Worm (Caenorhabditis elegans) whole organism, L2 larva: ENCODE data around the gene sre-46.

Experiments used
- F13H6.1 ChIP-seq: sonication (generic microtip); optimal IDR thresholded peaks from 2 replicates; lab custom pipeline; 2016; ENCODE audit warnings: missing genetic modification characterization, missing compliant biosample characterization
- ZK546.5 ChIP-seq: sonication (generic microtip); optimal IDR thresholded peaks from 2 replicates; lab custom pipeline; 2017; ENCODE audit warnings: missing biosample characterization, missing genetic modification characterization
- ama-1 ChIP-seq: fragments of 150-350 bp; optimal IDR thresholded peaks from 2 replicates; lab custom pipeline; 2018; ENCODE audit warnings: inconsistent platforms
- blmp-1 ChIP-seq: sonication (generic microtip); optimal IDR thresholded peaks from 2 replicates; lab custom pipeline; 2017; ENCODE audit warnings: missing genetic modification characterization, mild to moderate bottlenecking, missing compliant biosample characterization, antibody characterized with exemption, moderate library complexity; ENCODE audit not compliant: insufficient read depth
- crh-2 ChIP-seq: sonication (generic microtip); optimal IDR thresholded peaks from 2 replicates; lab custom pipeline; 2017; ENCODE audit warnings: missing biosample characterization, missing genetic modification characterization
- elt-3 ChIP-seq: sonication (generic microtip); optimal IDR thresholded peaks from 2 replicates; lab custom pipeline; 2017; ENCODE audit warnings: missing biosample characterization, missing genetic modification characterization
- fos-1 ChIP-seq: fragments of 150-350 bp; optimal IDR thresholded peaks from 2 replicates; lab custom pipeline; 2014; ENCODE audit warnings: missing biosample characterization, missing genetic modification characterization
- gmeb-1 ChIP-seq: fragments of 150-350 bp; optimal IDR thresholded peaks from 2 replicates; lab custom pipeline; 2014; ENCODE audit warnings: missing biosample characterization, missing genetic modification characterization
- lin-13 ChIP-seq: fragments of 150-350 bp; optimal IDR thresholded peaks from 2 replicates; lab custom pipeline; 2014; ENCODE audit warnings: missing biosample characterization, missing genetic modification reagents, missing genetic modification characterization
- mab-5 ChIP-seq: fragments of 150-350 bp; optimal IDR thresholded peaks from 2 replicates; lab custom pipeline; 2014; ENCODE audit warnings: missing biosample characterization, missing genetic modification characterization
- mdl-1 ChIP-seq, 2 experiments: fragments of 150-350 bp in 1 of 2; sonication (generic microtip) in 1 of 2; optimal IDR thresholded peaks; 2 replicates each; lab custom pipeline; 2017; ENCODE audit warnings: missing biosample characterization in 2 of 2, missing genetic modification characterization in 2 of 2
- nhr-129 ChIP-seq: fragments of 150-350 bp; optimal IDR thresholded peaks from 2 replicates; lab custom pipeline; 2014; ENCODE audit warnings: missing biosample characterization, missing genetic modification characterization
- nhr-21 ChIP-seq: fragments of 150-350 bp; optimal IDR thresholded peaks from 2 replicates; lab custom pipeline; 2014; ENCODE audit warnings: missing biosample characterization, missing genetic modification characterization
- nhr-25 ChIP-seq: fragments of 150-350 bp; sonication (generic microtip); optimal IDR thresholded peaks from 3 replicates; lab custom pipeline; 2014; ENCODE audit warnings: missing biosample characterization, missing genetic modification characterization
- nhr-6 ChIP-seq: fragments of 150-350 bp; optimal IDR thresholded peaks from 2 replicates; lab custom pipeline; 2014; ENCODE audit warnings: missing biosample characterization, missing genetic modification characterization
- peb-1 ChIP-seq: fragments of 150-350 bp; optimal IDR thresholded peaks from 2 replicates; lab custom pipeline; 2014; ENCODE audit warnings: missing biosample characterization, missing genetic modification characterization
- sma-3 ChIP-seq: sonication (generic microtip); optimal IDR thresholded peaks from 2 replicates; lab custom pipeline; 2016; ENCODE audit warnings: missing genetic modification reagents, missing genetic modification characterization, missing compliant biosample characterization
- sma-9 ChIP-seq, 2 experiments: fragments of 150-350 bp in 1 of 2; sonication (generic microtip) in 1 of 2; optimal IDR thresholded peaks; 2 replicates each; lab custom pipeline; 2014 to 2016; ENCODE audit warnings: missing genetic modification characterization in 2 of 2, mild to moderate bottlenecking in 1 of 2, missing biosample characterization in 1 of 2, missing compliant biosample characterization in 1 of 2, missing genetic modification reagents in 1 of 2, moderate library complexity in 1 of 2
- snpc-4 ChIP-seq: fragments of 150-350 bp; optimal IDR thresholded peaks from 2 replicates; lab custom pipeline; 2014; ENCODE audit warnings: missing biosample characterization, missing genetic modification characterization
- unc-55 ChIP-seq: fragments of 150-350 bp; sonication (generic microtip); optimal IDR thresholded peaks from 3 replicates; lab custom pipeline; 2014; ENCODE audit warnings: missing biosample characterization, missing genetic modification reagents, missing genetic modification characterization
- zag-1 ChIP-seq: fragments of 150-350 bp; optimal IDR thresholded peaks from 2 replicates; lab custom pipeline; 2014; ENCODE audit warnings: missing biosample characterization, missing genetic modification characterization
- ztf-11 ChIP-seq: sonication (generic microtip); optimal IDR thresholded peaks from 2 replicates; lab custom pipeline; 2017; ENCODE audit warnings: missing biosample characterization, missing genetic modification characterization
- ztf-4 ChIP-seq: fragments of 150-350 bp; optimal IDR thresholded peaks from 2 replicates; lab custom pipeline; 2014; ENCODE audit warnings: missing biosample characterization, missing genetic modification characterization

Gene sre-46

DNA sequence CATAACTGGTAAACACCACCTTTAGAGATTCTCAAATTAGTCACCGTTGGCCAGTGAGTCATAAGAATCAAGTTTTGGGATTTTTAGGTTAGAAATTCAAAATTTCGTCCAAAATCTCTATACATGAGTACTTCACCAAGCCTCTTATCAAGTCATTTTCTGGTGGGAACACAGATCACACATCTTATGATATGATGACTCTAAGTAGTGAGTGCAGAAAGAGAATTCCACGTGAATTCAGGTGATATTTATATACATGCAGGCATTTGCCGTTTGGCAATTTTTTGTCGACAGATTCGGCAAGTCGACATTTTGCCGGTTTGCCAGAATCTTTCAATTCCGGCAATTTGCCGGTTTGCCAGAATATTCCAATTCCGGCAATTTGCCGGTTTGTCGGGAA lies 49.1 kb downstream of the sre-46 start:
- TF ChIP-seq sma-9 (GFP tag; optimal IDR thresholded peaks at IDR 0.05; lab: Kevin White, UChicago): peak; percentile 51
- no peak for TF ChIP-seq sma-9 (tag; optimal IDR thresholded peaks at IDR 0.05; lab: Kevin White, UChicago)
- peak; percentile 21 for TF ChIP-seq sma-3 (GFP tag; lab: Kevin White, UChicago)
- no peak for TF ChIP-seq lin-13
- no peak for TF ChIP-seq mab-5 (tag; lab: Kevin White, UChicago)
- peak; percentile 32 for TF ChIP-seq crh-2
- no peak for TF ChIP-seq ztf-4 (tag; lab: Kevin White, UChicago)

DNA sequence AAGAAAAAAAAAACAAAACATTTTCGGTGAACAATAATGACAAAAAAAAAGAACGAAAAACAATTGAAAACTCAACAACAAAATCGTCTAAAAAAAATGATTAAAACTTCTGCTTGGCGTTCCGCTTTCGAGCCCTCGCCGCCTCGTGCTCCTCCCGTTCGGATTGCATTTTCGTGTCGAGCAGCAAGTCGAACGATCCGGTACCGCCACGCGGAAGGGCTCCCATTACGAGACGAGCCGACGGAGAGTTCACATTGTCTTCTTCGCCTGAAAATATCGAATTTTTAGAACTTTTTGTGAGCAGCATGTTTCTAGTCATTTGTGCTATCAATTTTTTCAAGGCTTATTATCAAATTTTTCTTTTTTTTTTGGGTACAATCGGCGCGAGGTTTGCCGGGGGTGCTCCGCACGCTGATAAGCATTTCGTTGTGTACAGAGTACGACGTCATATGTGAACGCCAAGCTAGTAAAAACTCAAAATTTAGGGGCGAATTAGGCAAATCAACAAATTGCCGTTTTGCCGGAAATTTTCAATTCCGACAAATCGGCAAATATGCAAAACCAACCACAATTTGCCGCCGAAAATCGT lies 50.3 kb downstream of the sre-46 start:
- peak; percentile 55 for TF ChIP-seq fos-1 (tag; lab: Kevin White, UChicago)
- TF ChIP-seq unc-55 (GFP tag; lab: Kevin White, UChicago): no peak
- TF ChIP-seq, all 48 proteins: peak for 1

DNA sequence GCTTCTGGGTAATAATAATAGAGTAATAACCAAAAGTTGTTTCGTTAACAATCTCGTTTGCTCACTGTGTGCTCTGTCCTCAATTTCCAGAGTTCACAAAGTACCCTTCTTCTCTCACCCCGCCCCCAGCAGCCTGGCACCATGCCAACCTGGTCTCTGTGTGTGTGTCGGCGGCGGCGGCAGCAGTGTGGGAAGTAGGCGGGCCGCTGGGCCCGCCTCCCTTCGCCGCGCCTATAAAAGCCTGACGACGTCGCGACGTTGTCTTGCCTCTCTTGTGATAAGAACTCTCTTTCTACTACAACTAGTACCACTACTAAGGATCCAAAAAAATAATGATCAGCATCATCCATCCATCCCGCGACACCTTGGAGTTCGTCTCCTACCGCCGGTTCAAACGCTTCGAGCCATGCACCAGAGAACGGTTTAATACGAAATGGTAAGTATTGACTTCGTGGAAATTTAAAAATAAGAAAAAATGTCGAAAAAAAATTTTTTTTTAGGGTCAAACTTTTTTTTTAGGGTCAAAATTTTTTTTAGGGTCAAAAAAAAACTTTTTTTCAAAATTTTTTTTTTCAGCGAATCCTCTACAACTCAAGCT lies 52.2 kb downstream of the sre-46 start, which contains the start of gene C31C9.7:
Gene C31C9.7 (plus strand): TSS at position 261 of the 598 bp plus-strand sequence.
- no peak for TF ChIP-seq zag-1 (tag; lab: Kevin White, UChicago)
- no peak for TF ChIP-seq nhr-6
- peak; percentile 16 for TF ChIP-seq sma-3 (GFP tag; lab: Kevin White, UChicago)
- peak; percentile 22 for TF ChIP-seq fos-1 (tag; lab: Kevin White, UChicago)
- peak; percentile 5 for TF ChIP-seq blmp-1 (tag; lab: Kevin White, UChicago)
- TF ChIP-seq ZK546.5 (tag; lab: Kevin White, UChicago): no peak
- TF ChIP-seq F13H6.1 (tag; lab: Kevin White, UChicago): peak; percentile 29
- no peak for TF ChIP-seq mdl-1 (tag; optimal IDR thresholded peaks at IDR 0.05; lab: Kevin White, UChicago)
- no peak for TF ChIP-seq gmeb-1 (tag; lab: Kevin White, UChicago)
- TF ChIP-seq elt-3: no peak
- no peak for TF ChIP-seq ztf-11
- no peak for TF ChIP-seq nhr-25
- TF ChIP-seq ztf-4 (tag; lab: Kevin White, UChicago): no peak
- TF ChIP-seq nhr-21 (tag; lab: Kevin White, UChicago): no peak
- no peak for TF ChIP-seq nhr-129 (tag; lab: Kevin White, UChicago)
- no peak for TF ChIP-seq snpc-4 (tag; lab: Kevin White, UChicago)
- TF ChIP-seq peb-1 (tag; lab: Kevin White, UChicago): no peak
- peak; percentile 28 for TF ChIP-seq sma-9 (GFP tag; optimal IDR thresholded peaks at IDR 0.05; lab: Kevin White, UChicago)
- TF ChIP-seq sma-9 (tag; optimal IDR thresholded peaks at IDR 0.05; lab: Kevin White, UChicago): no peak
- TF ChIP-seq ama-1 (lab: Kevin White, UChicago): peak; percentile 82
- TF ChIP-seq, all 48 proteins: peak for 6
